3 fruit fly cellular contexts compared by ENCODE assay signal in genomic region chr3L:17576886-17577271, dm6.
TF ChIP-seq lines count a peak whose summit lies in the region.

No protein-coding gene starts in this region.

TF ChIP-seq in whole organism, prepupa, 60 proteins besides CTCF, POLR2A, EP300 and RAD21 (continues in another document):
- TF ChIP-seq Hr39 (GFP tag; optimal IDR thresholded peaks at IDR 0.05; lab: Kevin White, UChicago) (peak; percentile 43), CG3919 (GFP tag; optimal IDR thresholded peaks at IDR 0.05; lab: Kevin White, UChicago) (peak; percentile 32), dsx (GFP tag; optimal IDR thresholded peaks at IDR 0.05; lab: Kevin White, UChicago; ENCODE audit: poor library complexity, severe bottlenecking) (peak; percentile 32), acj6 (GFP tag; optimal IDR thresholded peaks at IDR 0.05; lab: Kevin White, UChicago) (peak; percentile 70), CG10669 (GFP tag; optimal IDR thresholded peaks at IDR 0.05; lab: Kevin White, UChicago) (peak; percentile 65), CG11902 (GFP tag; optimal IDR thresholded peaks at IDR 0.05; lab: Kevin White, UChicago) (peak; percentile 22), Blimp-1 (GFP tag; optimal IDR thresholded peaks at IDR 0.05; lab: Kevin White, UChicago) (no peak), pdm3 (GFP tag; optimal IDR thresholded peaks at IDR 0.05; lab: Kevin White, UChicago) (peak; percentile 39), CG6808 (GFP tag; optimal IDR thresholded peaks at IDR 0.05; lab: Kevin White, UChicago) (peak; percentile 58), CG6792 (GFP tag; optimal IDR thresholded peaks at IDR 0.05; lab: Kevin White, UChicago) (peak; percentile 44), Eip93F (GFP tag; optimal IDR thresholded peaks at IDR 0.05; lab: Kevin White, UChicago) (no peak), fd59A (GFP tag; optimal IDR thresholded peaks at IDR 0.05; lab: Kevin White, UChicago) (peak; percentile 68), OdsH (GFP tag; optimal IDR thresholded peaks at IDR 0.05; lab: Kevin White, UChicago) (peak; percentile 65), CG8119 (GFP tag; IDR thresholded peaks at IDR 0.05; lab: Robert Waterston, UW) (peak; percentile 37; the same call in 2 of the 3 replicates), CG8319 (GFP tag; optimal IDR thresholded peaks at IDR 0.05; lab: Kevin White, UChicago) (peak; percentile 28), CG8632 (GFP tag; optimal IDR thresholded peaks at IDR 0.05; lab: Kevin White, UChicago) (peak; percentile 6), esn (GFP tag; optimal IDR thresholded peaks at IDR 0.05; lab: Kevin White, UChicago) (peak; percentile 41), CG3032 (tag; optimal IDR thresholded peaks at IDR 0.05; lab: Kevin White, UChicago) (peak; percentile 58), vri (GFP tag; optimal IDR thresholded peaks at IDR 0.05; lab: Kevin White, UChicago) (no peak), Eip78C (GFP tag; lab: Kevin White, UChicago) (peak; percentile 89), salr (GFP tag; optimal IDR thresholded peaks at IDR 0.05; lab: Kevin White, UChicago) (peak; percentile 2 to 39), cyc (GFP tag; optimal IDR thresholded peaks at IDR 0.05; lab: Kevin White, UChicago) (peak; percentile 13), lz (GFP tag; optimal IDR thresholded peaks at IDR 0.05; lab: Kevin White, UChicago) (peak; percentile 21), Met (GFP tag; optimal IDR thresholded peaks at IDR 0.05; lab: Kevin White, UChicago) (peak; percentile 31), Gug (GFP tag; IDR thresholded peaks at IDR 0.05; lab: Robert Waterston, UW) (peak; percentile 34; the same call in 1 of the 2 replicates), spab (GFP tag; optimal IDR thresholded peaks at IDR 0.05; lab: Kevin White, UChicago) (peak; percentile 80), CG10631 (GFP tag; optimal IDR thresholded peaks at IDR 0.05; lab: Kevin White, UChicago) (peak; percentile 69), eg (GFP tag; IDR thresholded peaks at IDR 0.05; lab: Robert Waterston, UW) (no peak), Eip75B (GFP tag; optimal IDR thresholded peaks at IDR 0.05; lab: Kevin White, UChicago) (no peak), Sox15 (GFP tag; optimal IDR thresholded peaks at IDR 0.05; lab: Kevin White, UChicago) (peak; percentile 36)

TF ChIP-seq in whole organism, pupa, 21 proteins besides CTCF, POLR2A, EP300 and RAD21:
- TF ChIP-seq CG13204 (GFP tag; optimal IDR thresholded peaks at IDR 0.05; lab: Kevin White, UChicago) (no peak), EcR (GFP tag; optimal IDR thresholded peaks at IDR 0.05; lab: Kevin White, UChicago) (no peak), CG17806 (tag; optimal IDR thresholded peaks at IDR 0.05; lab: Kevin White, UChicago) (peak; percentile 74), CG15710 (tag; optimal IDR thresholded peaks at IDR 0.05; lab: Kevin White, UChicago) (peak; percentile 63), Pif1A (GFP tag; optimal IDR thresholded peaks at IDR 0.05; lab: Kevin White, UChicago) (peak; percentile 23), Ets98B (GFP tag; IDR thresholded peaks at IDR 0.05; lab: Robert Waterston, UW) (no peak), CG8159 (tag; optimal IDR thresholded peaks at IDR 0.05; lab: Kevin White, UChicago) (peak; percentile 77), CG14655 (GFP tag; optimal IDR thresholded peaks at IDR 0.05; lab: Kevin White, UChicago) (peak; percentile 50), CG4496 (GFP tag; IDR thresholded peaks at IDR 0.05; lab: Robert Waterston, UW) (0 out of 3 replicates have a peak, but pooled peaks have one; percentile 25), D1 (tag; optimal IDR thresholded peaks at IDR 0.05; lab: Kevin White, UChicago) (peak; percentile 60), CG9948 (tag; optimal IDR thresholded peaks at IDR 0.05; lab: Kevin White, UChicago) (peak; percentile 82), CG34367 (tag; optimal IDR thresholded peaks at IDR 0.05; lab: Kevin White, UChicago) (peak; percentile 74), CG8301 (tag; optimal IDR thresholded peaks at IDR 0.05; lab: Kevin White, UChicago) (peak; percentile 13)

TF ChIP-seq in whole organism, wandering third instar larva, 38 proteins besides CTCF, POLR2A, EP300 and RAD21:
- TF ChIP-seq OdsH (GFP tag; optimal IDR thresholded peaks at IDR 0.05; lab: Kevin White, UChicago), result peak; percentile 7
- peak; percentile 26 for TF ChIP-seq HLH106 (tag; optimal IDR thresholded peaks at IDR 0.05; lab: Kevin White, UChicago)
- no peak for TF ChIP-seq lola (GFP tag; optimal IDR thresholded peaks at IDR 0.05; lab: Kevin White, UChicago)
- no peak for TF ChIP-seq N (GFP tag; optimal IDR thresholded peaks at IDR 0.05; lab: Kevin White, UChicago)
- peak in 1 of 2 experiments; percentile 39 for TF ChIP-seq foxo (GFP tag; optimal IDR thresholded peaks at IDR 0.05; lab: Kevin White, UChicago)
- peak; percentile 27 for TF ChIP-seq woc (GFP tag; optimal IDR thresholded peaks at IDR 0.05; lab: Kevin White, UChicago)
- peak; percentile 3 for TF ChIP-seq Sp1 (GFP tag; optimal IDR thresholded peaks at IDR 0.05; lab: Kevin White, UChicago)
- peak; percentile 26 for TF ChIP-seq rgr (GFP tag; optimal IDR thresholded peaks at IDR 0.05; lab: Kevin White, UChicago)

Comparison
In these comparisons a context has a peak if more than half of its experiments do, and no peak if none do; other contexts are left out.
1. Of the 1 proteins assayed by ChIP-seq in both whole organism, prepupa and whole organism, wandering third instar larva: peak only in whole organism, prepupa: none; only in whole organism, wandering third instar larva: none; in both: OdsH; in neither: 0.